Worm (Caenorhabditis elegans) whole organism, mixed stage, embryonic: ENCODE measurements around the gene F40F9.10.

Experiments
- M03D4.4 ChIP-seq: sonication (generic microtip); optimal IDR thresholded peaks from 2 replicates; lab custom pipeline; 2017; ENCODE audit warnings: mild to moderate bottlenecking, missing genetic modification characterization, missing compliant biosample characterization
- bed-3 ChIP-seq: fragments of 200-800 bp; sonication (Bioruptor generic); optimal IDR thresholded peaks from 3 replicates; lab custom pipeline; 2018; ENCODE audit warnings: mild to moderate bottlenecking, missing genetic modification characterization, moderate library complexity, missing compliant biosample characterization
- blmp-1 ChIP-seq: fragments of 150-350 bp; optimal IDR thresholded peaks from 2 replicates; lab custom pipeline; 2014; ENCODE audit warnings: missing biosample characterization, missing genetic modification characterization
- ceh-43 ChIP-seq: fragments of 200-800 bp; sonication (Bioruptor generic); optimal IDR thresholded peaks from 2 replicates; lab custom pipeline; 2018; ENCODE audit warnings: mild to moderate bottlenecking, missing genetic modification characterization, moderate library complexity, missing compliant biosample characterization
- ceh-83 ChIP-seq: fragments of 200-800 bp; sonication (Bioruptor generic); optimal IDR thresholded peaks from 2 replicates; lab custom pipeline; 2018; ENCODE audit warnings: mild to moderate bottlenecking, missing genetic modification characterization, missing compliant biosample characterization
- cnd-1 ChIP-seq: fragments of 200-800 bp; sonication (Bioruptor generic); optimal IDR thresholded peaks from 2 replicates; lab custom pipeline; 2018; ENCODE audit warnings: mild to moderate bottlenecking, missing genetic modification characterization, missing compliant biosample characterization
- elt-1 ChIP-seq: sonication (generic microtip); optimal IDR thresholded peaks from 2 replicates; lab custom pipeline; 2017; ENCODE audit warnings: missing genetic modification characterization, mild to moderate bottlenecking, missing compliant biosample characterization, antibody characterized with exemption, moderate library complexity, borderline replicate concordance; ENCODE audit not compliant: insufficient read depth
- elt-3 ChIP-seq: fragments of 150-350 bp; optimal IDR thresholded peaks from 2 replicates; lab custom pipeline; 2014; ENCODE audit warnings: missing biosample characterization, missing genetic modification characterization
- flh-1 ChIP-seq: fragments of 200-800 bp; sonication (Bioruptor generic); optimal IDR thresholded peaks from 2 replicates; lab custom pipeline; 2018; ENCODE audit warnings: mild to moderate bottlenecking, missing genetic modification characterization, moderate library complexity, missing compliant biosample characterization
- ham-2 ChIP-seq: fragments of 200-800 bp; sonication (Bioruptor generic); optimal IDR thresholded peaks from 2 replicates; lab custom pipeline; 2018; ENCODE audit warnings: mild to moderate bottlenecking, missing genetic modification characterization, missing compliant biosample characterization
- hlh-1 ChIP-seq: fragments of 150-350 bp; optimal IDR thresholded peaks from 2 replicates; lab custom pipeline; 2014; ENCODE audit warnings: missing biosample characterization, missing genetic modification reagents, missing genetic modification characterization
- lin-13 ChIP-seq: fragments of 150-350 bp; optimal IDR thresholded peaks from 2 replicates; lab custom pipeline; 2014; ENCODE audit warnings: missing biosample characterization, missing genetic modification characterization
- lsy-2 ChIP-seq: fragments of 150-350 bp; optimal IDR thresholded peaks from 2 replicates; lab custom pipeline; 2014; ENCODE audit warnings: missing biosample characterization, missing genetic modification characterization
- mab-5 ChIP-seq: fragments of 150-350 bp; optimal IDR thresholded peaks from 2 replicates; lab custom pipeline; 2014; ENCODE audit warnings: missing biosample characterization, missing genetic modification characterization
- mep-1 ChIP-seq: fragments of 150-350 bp; optimal IDR thresholded peaks from 2 replicates; lab custom pipeline; 2017; ENCODE audit warnings: missing biosample characterization, missing genetic modification reagents, missing genetic modification characterization, inconsistent platforms
- mls-2 ChIP-seq: sonication (generic microtip); optimal IDR thresholded peaks from 2 replicates; lab custom pipeline; 2016; ENCODE audit warnings: mild to moderate bottlenecking, missing genetic modification characterization, moderate library complexity, missing compliant biosample characterization
- nhr-12 ChIP-seq: fragments of 150-350 bp; optimal IDR thresholded peaks from 2 replicates; lab custom pipeline; 2014; ENCODE audit warnings: missing biosample characterization, missing genetic modification characterization
- nhr-2 ChIP-seq: fragments of 150-350 bp; optimal IDR thresholded peaks from 2 replicates; lab custom pipeline; 2014; ENCODE audit warnings: missing biosample characterization, missing genetic modification characterization
- nhr-237 ChIP-seq: fragments of 150-350 bp; optimal IDR thresholded peaks from 2 replicates; lab custom pipeline; 2014; ENCODE audit warnings: missing biosample characterization, missing genetic modification characterization
- nhr-28 ChIP-seq: fragments of 150-350 bp; optimal IDR thresholded peaks from 2 replicates; lab custom pipeline; 2014; ENCODE audit warnings: missing biosample characterization, missing genetic modification characterization
- nhr-76 ChIP-seq: sonication (generic microtip); optimal IDR thresholded peaks from 2 replicates; lab custom pipeline; 2017; ENCODE audit warnings: missing biosample characterization, missing genetic modification characterization
- pha-4 ChIP-seq: fragments of 150-350 bp; optimal IDR thresholded peaks from 2 replicates; lab custom pipeline; 2018; ENCODE audit warnings: missing biosample characterization, missing genetic modification reagents, missing genetic modification characterization
- snpc-4 ChIP-seq: fragments of 150-350 bp; optimal IDR thresholded peaks from 2 replicates; lab custom pipeline; 2014; ENCODE audit warnings: missing biosample characterization, missing genetic modification characterization
- sptf-1 ChIP-seq: sonication (generic microtip); optimal IDR thresholded peaks from 2 replicates; lab custom pipeline; 2017; ENCODE audit warnings: mild to moderate bottlenecking, missing genetic modification characterization, moderate library complexity, missing compliant biosample characterization
- tbx-8 ChIP-seq: fragments of 200-800 bp; sonication (Bioruptor generic); optimal IDR thresholded peaks from 2 replicates; lab custom pipeline; 2018; ENCODE audit warnings: mild to moderate bottlenecking, missing genetic modification characterization, moderate library complexity, missing compliant biosample characterization
- unc-120 ChIP-seq: sonication (generic microtip); optimal IDR thresholded peaks from 2 replicates; lab custom pipeline; 2017; ENCODE audit warnings: missing genetic modification characterization, missing compliant biosample characterization; ENCODE audit not compliant: poor library complexity, severe bottlenecking
- unc-39 ChIP-seq: fragments of 150-350 bp; optimal IDR thresholded peaks from 2 replicates; lab custom pipeline; 2014; ENCODE audit warnings: missing biosample characterization, missing genetic modification characterization
- unc-62 ChIP-seq: fragments of 150-350 bp; optimal IDR thresholded peaks from 2 replicates; lab custom pipeline; 2014; ENCODE audit warnings: missing biosample characterization, missing genetic modification reagents, missing genetic modification characterization
- zip-8 ChIP-seq: fragments of 150-350 bp; optimal IDR thresholded peaks from 2 replicates; lab custom pipeline; 2014; ENCODE audit warnings: missing biosample characterization, missing genetic modification characterization
- ztf-11 ChIP-seq: fragments of 150-350 bp; optimal IDR thresholded peaks from 2 replicates; lab custom pipeline; 2014; ENCODE audit warnings: missing biosample characterization, missing genetic modification characterization

F40F9.10 gene

ce11 chrV:9713532-9713931 is at the start of gene F40F9.10:
TSS of gene F40F9.10 (minus strand) at chrV:9713632.
- TF ChIP-seq unc-62 (GFP tag; lab: Kevin White, UChicago) (no peak), pha-4 (tag; lab: Kevin White, UChicago) (no peak), unc-120 (tag; lab: Kevin White, UChicago) (no peak), elt-3 (no peak), bed-3 (GFP tag; lab: Kevin White, UChicago) (no peak), lin-13 (tag; lab: Kevin White, UChicago) (no peak), nhr-12 (tag; lab: Kevin White, UChicago) (no peak), mab-5 (tag; lab: Kevin White, UChicago) (no peak), ztf-11 (no peak), nhr-2 (tag; lab: Kevin White, UChicago) (no peak), mep-1 (no peak), M03D4.4 (tag; lab: Kevin White, UChicago) (no peak), nhr-28 (no peak), blmp-1 (tag; lab: Kevin White, UChicago) (no peak), mls-2 (tag; lab: Kevin White, UChicago) (no peak), nhr-76 (tag; lab: Kevin White, UChicago) (no peak)

ce11 chrV:9758437-9758836 is 45.0 kb upstream of the F40F9.10 start:
- TF ChIP-seq blmp-1 (tag; lab: Kevin White, UChicago) (peak; percentile 74), unc-62 (GFP tag; lab: Kevin White, UChicago) (no peak)

ce11 chrV:9757884-9758283 is 44.5 kb upstream of the F40F9.10 start, which contains the start of gene F58E6.11:
TSS of gene F58E6.11 (minus strand) at chrV:9757984.
- no peak for TF ChIP-seq zip-8 (tag; lab: Kevin White, UChicago)
- TF ChIP-seq, all 35 proteins: peak for 0

- TF ChIP-seq snpc-4 (tag; lab: Kevin White, UChicago) = no peak
- no peak for TF ChIP-seq ceh-43 (GFP tag; lab: Kevin White, UChicago)
- no peak for TF ChIP-seq ztf-11
- TF ChIP-seq ceh-83 (GFP tag; lab: Kevin White, UChicago) = no peak
- no peak for TF ChIP-seq bed-3 (GFP tag; lab: Kevin White, UChicago)
- TF ChIP-seq nhr-12 (tag; lab: Kevin White, UChicago) = no peak
- TF ChIP-seq unc-62 (GFP tag; lab: Kevin White, UChicago) = no peak
- TF ChIP-seq pha-4 (tag; lab: Kevin White, UChicago) = no peak
- no peak for TF ChIP-seq unc-39 (tag; lab: Kevin White, UChicago)
- no peak for TF ChIP-seq sptf-1 (tag; lab: Kevin White, UChicago)
Measured at ce11 chrV:9756242-9756641, 42.8 kb upstream of the F40F9.10 start, which contains the start of gene hrg-3. TSS of gene hrg-3 (plus strand) at chrV:9756468.

ce11 chrV:9755725-9756124 is 42.3 kb upstream of the F40F9.10 start, which contains the start of gene F58E6.8:
TSS of gene F58E6.8 (minus strand) at chrV:9755825.
- TF ChIP-seq ham-2 (no peak), mep-1 (no peak), cnd-1 (tag; lab: Kevin White, UChicago) (no peak), ceh-83 (GFP tag; lab: Kevin White, UChicago) (no peak), nhr-237 (tag; lab: Kevin White, UChicago) (no peak), tbx-8 (GFP tag; lab: Kevin White, UChicago) (no peak), hlh-1 (tag; lab: Kevin White, UChicago) (no peak), ztf-11 (no peak), pha-4 (tag; lab: Kevin White, UChicago) (no peak), lsy-2 (tag; lab: Kevin White, UChicago) (no peak)

- no peak for TF ChIP-seq ceh-83 (GFP tag; lab: Kevin White, UChicago)
- TF ChIP-seq blmp-1 (tag; lab: Kevin White, UChicago) = no peak
- no peak for TF ChIP-seq bed-3 (GFP tag; lab: Kevin White, UChicago)
- no peak for TF ChIP-seq elt-1 (tag; lab: Kevin White, UChicago)
- no peak for TF ChIP-seq flh-1 (GFP tag; lab: Kevin White, UChicago)
- TF ChIP-seq ham-2 = no peak
Measured at ce11 chrV:9754459-9754858, 41.0 kb upstream of the F40F9.10 start, which contains the start of gene F58E6.5. TSS of gene F58E6.5 (minus strand) at chrV:9754559.
